Fruit fly (Drosophila melanogaster): ENCODE results near the gene CG31650.
A peak's percentile ranks its signal among the peaks of the same experiment; 100 is the strongest.

CG31650 gene

DNA sequence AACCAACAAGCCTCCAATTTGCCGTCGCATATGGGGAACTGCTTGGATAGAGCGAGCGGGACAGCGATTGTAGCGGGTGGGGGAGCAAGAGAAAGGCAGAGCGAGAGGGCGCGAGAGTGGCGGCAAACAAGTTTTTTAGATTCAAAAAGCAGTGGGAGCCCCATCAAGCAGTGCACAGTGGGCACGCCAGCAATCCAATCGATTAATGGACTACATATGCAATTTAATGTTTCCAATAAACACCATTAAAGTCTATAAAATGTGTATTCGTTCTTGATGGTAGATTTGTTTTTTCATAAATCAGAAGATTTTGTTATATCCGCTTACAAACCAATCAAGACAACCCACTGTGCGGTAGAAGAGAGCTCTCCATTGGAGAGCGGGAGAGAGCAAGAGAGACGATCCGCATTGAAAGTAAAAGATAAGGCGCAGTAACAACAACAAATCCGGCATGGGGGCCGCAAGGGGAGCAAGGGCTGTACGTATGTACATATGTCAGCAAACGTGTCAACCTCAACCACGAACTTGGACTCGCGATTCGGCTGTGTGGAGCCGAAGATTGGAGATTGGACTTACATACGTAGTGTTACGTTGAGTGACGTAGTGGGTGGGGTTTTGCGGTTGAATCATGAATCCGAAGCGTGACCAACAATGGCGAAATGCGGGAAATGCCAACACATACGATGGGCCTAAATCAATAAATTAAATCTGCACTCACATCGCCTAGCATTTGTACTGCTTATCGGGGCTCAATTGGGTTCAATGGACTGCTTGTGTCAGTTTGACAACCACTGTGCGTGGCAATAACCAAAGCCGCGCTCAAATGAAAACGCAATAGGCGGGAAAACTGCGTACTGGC, 46.9 kb downstream of the CG31650 start:
- peak; percentile 88 for TF ChIP-seq N (GFP tag; optimal IDR thresholded peaks at IDR 0.05)
- TF ChIP-seq fru (GFP tag; optimal IDR thresholded peaks at IDR 0.05) = peak; percentile 100
- no peak for TF ChIP-seq pan (optimal IDR thresholded peaks at IDR 0.05)
- TF ChIP-seq Dif (GFP tag; optimal IDR thresholded peaks at IDR 0.05; ENCODE audit: partially characterized antibody) = peak; percentile 94
- no peak for TF ChIP-seq usp (GFP tag; optimal IDR thresholded peaks at IDR 0.05)
- TF ChIP-seq dl (GFP tag; optimal IDR thresholded peaks at IDR 0.05; ENCODE audit: insufficient read depth in 1 of 2, partially characterized antibody in 2 of 2) = peak; percentile 80 to 91
- peak; percentile 95 for TF ChIP-seq Rel (GFP tag; optimal IDR thresholded peaks at IDR 0.05)
- peak; percentile 97 for TF ChIP-seq Rel (tag; optimal IDR thresholded peaks at IDR 0.05)
- no peak for TF ChIP-seq Hr78 (GFP tag; optimal IDR thresholded peaks at IDR 0.05)
- peak; percentile 94 for TF ChIP-seq brk (GFP tag; optimal IDR thresholded peaks at IDR 0.05)
- peak; percentile 97 for TF ChIP-seq tai (GFP tag; optimal IDR thresholded peaks at IDR 0.05)
- TF ChIP-seq lola (GFP tag; optimal IDR thresholded peaks at IDR 0.05) = no peak
- TF ChIP-seq Hnf4 (GFP tag; optimal IDR thresholded peaks at IDR 0.05) = peak; percentile 98
- TF ChIP-seq GATAd (GFP tag; optimal IDR thresholded peaks at IDR 0.05) = peak; percentile 94
- TF ChIP-seq Jra (GFP tag; optimal IDR thresholded peaks at IDR 0.05) = peak; percentile 97
- peak; percentile 99 for TF ChIP-seq ey (GFP tag; optimal IDR thresholded peaks at IDR 0.05)
- TF ChIP-seq foxo (GFP tag; optimal IDR thresholded peaks at IDR 0.05) = peak; percentile 97 to 99
- TF ChIP-seq woc (GFP tag; optimal IDR thresholded peaks at IDR 0.05) = peak; percentile 99
- peak; percentile 98 for TF ChIP-seq CG32264 (GFP tag; optimal IDR thresholded peaks at IDR 0.05)
- peak; percentile 96 for TF ChIP-seq CG9705 (GFP tag; optimal IDR thresholded peaks at IDR 0.05)
- TF ChIP-seq Mio (GFP tag; optimal IDR thresholded peaks at IDR 0.05) = peak; percentile 92
- TF ChIP-seq Hr83 (GFP tag; optimal IDR thresholded peaks at IDR 0.05; ENCODE audit: poor library complexity, severe bottlenecking) = peak; percentile 92
- TF ChIP-seq Sp1 (GFP tag; optimal IDR thresholded peaks at IDR 0.05) = peak; percentile 98
- peak; percentile 95 for TF ChIP-seq psq (GFP tag; optimal IDR thresholded peaks at IDR 0.05)
- peak; percentile 99 for TF ChIP-seq h (GFP tag; optimal IDR thresholded peaks at IDR 0.05)
- TF ChIP-seq Abd-B (GFP tag; optimal IDR thresholded peaks at IDR 0.05) = no peak
- TF ChIP-seq Dfd (GFP tag; optimal IDR thresholded peaks at IDR 0.05) = no peak
- peak; percentile 95 for TF ChIP-seq CrebA (GFP tag; optimal IDR thresholded peaks at IDR 0.05; ENCODE audit: borderline replicate concordance)
- TF ChIP-seq HLH106 (tag; optimal IDR thresholded peaks at IDR 0.05) = peak; percentile 98
- TF ChIP-seq dsf (GFP tag; optimal IDR thresholded peaks at IDR 0.05; ENCODE audit: borderline replicate concordance) = peak; percentile 94
- peak; percentile 99 for TF ChIP-seq br (GFP tag; optimal IDR thresholded peaks at IDR 0.05)
- TF ChIP-seq dmrt93B (GFP tag; optimal IDR thresholded peaks at IDR 0.05) = peak; percentile 98
- TF ChIP-seq Vsx2 (GFP tag; optimal IDR thresholded peaks at IDR 0.05; ENCODE audit: partially characterized antibody) = peak; percentile 69
- peak; percentile 96 for TF ChIP-seq sage (GFP tag; optimal IDR thresholded peaks at IDR 0.05)
- peak; percentile 99 for TF ChIP-seq rgr (GFP tag; optimal IDR thresholded peaks at IDR 0.05)
- TF ChIP-seq OdsH (GFP tag; optimal IDR thresholded peaks at IDR 0.05) = peak; percentile 98
- TF ChIP-seq jim (GFP tag; optimal IDR thresholded peaks at IDR 0.05) = no peak
- TF ChIP-seq sv (GFP tag; optimal IDR thresholded peaks at IDR 0.05) = peak; percentile 98
- TF ChIP-seq Myc (optimal IDR thresholded peaks at IDR 0.05) = peak; percentile 37

DNA sequence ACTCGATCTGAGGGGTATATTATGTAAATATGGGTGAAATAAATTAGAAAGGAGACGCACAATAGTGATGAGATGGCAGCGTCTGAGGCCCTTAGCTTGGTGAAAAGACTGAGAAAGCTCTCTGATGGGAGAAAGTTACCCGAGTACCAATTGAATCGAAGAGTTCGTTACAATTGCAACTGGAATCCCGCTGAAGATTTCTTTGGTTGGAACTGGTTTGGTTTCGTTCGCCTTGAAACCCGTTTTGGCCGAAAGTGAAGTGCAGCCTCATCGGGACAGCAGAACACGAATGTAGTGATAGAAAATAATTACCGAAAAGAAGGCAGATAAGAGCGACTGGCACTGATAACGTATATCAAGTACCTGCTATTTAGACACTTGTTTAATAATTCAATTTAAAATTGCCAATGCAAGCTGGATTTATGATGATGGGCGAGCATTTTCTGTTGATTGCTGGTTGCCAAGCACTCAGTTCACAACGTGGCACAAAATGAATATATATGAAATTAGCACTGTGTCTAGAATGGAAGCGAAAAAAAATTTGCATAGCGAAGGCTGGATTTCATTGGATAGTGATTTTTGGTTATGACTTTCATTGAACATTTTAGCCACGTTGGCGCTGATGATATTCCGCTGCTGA, 48.1 kb downstream of the CG31650 start:
- no peak for TF ChIP-seq ey (GFP tag; optimal IDR thresholded peaks at IDR 0.05)
- TF ChIP-seq CG32264 (GFP tag; optimal IDR thresholded peaks at IDR 0.05) = no peak
- TF ChIP-seq GATAd (GFP tag; optimal IDR thresholded peaks at IDR 0.05) = no peak
- no peak for TF ChIP-seq foxo (GFP tag; optimal IDR thresholded peaks at IDR 0.05)
- TF ChIP-seq rgr (GFP tag; optimal IDR thresholded peaks at IDR 0.05) = no peak
- TF ChIP-seq CrebA (GFP tag; optimal IDR thresholded peaks at IDR 0.05; ENCODE audit: borderline replicate concordance) = no peak
- TF ChIP-seq woc (GFP tag; optimal IDR thresholded peaks at IDR 0.05) = no peak
- no peak for TF ChIP-seq Abd-B (GFP tag; optimal IDR thresholded peaks at IDR 0.05)
- no peak for TF ChIP-seq Hr78 (GFP tag; optimal IDR thresholded peaks at IDR 0.05)
- no peak for TF ChIP-seq HLH106 (tag; optimal IDR thresholded peaks at IDR 0.05)
- no peak for TF ChIP-seq lola (GFP tag; optimal IDR thresholded peaks at IDR 0.05)
- TF ChIP-seq Hnf4 (GFP tag; optimal IDR thresholded peaks at IDR 0.05) = no peak
- TF ChIP-seq OdsH (GFP tag; optimal IDR thresholded peaks at IDR 0.05) = no peak
- no peak for TF ChIP-seq N (GFP tag; optimal IDR thresholded peaks at IDR 0.05)
- no peak for TF ChIP-seq Vsx2 (GFP tag; optimal IDR thresholded peaks at IDR 0.05; ENCODE audit: partially characterized antibody)
- no peak for TF ChIP-seq Sp1 (GFP tag; optimal IDR thresholded peaks at IDR 0.05)
- no peak for TF ChIP-seq sv (GFP tag; optimal IDR thresholded peaks at IDR 0.05)
- no peak for TF ChIP-seq Myc (optimal IDR thresholded peaks at IDR 0.05)
